Worm (Caenorhabditis elegans) whole organism, L1 larva: ENCODE measurements around the gene madf-4.

Source experiments
- F16B12.6 ChIP-seq: fragments of 150-350 bp; optimal IDR thresholded peaks from 2 replicates; lab custom pipeline; 2014; ENCODE audit warnings: missing biosample characterization, missing genetic modification characterization
- aly-2 ChIP-seq: fragments of 150-350 bp; optimal IDR thresholded peaks from 2 replicates; lab custom pipeline; 2014; ENCODE audit warnings: missing biosample characterization, missing genetic modification characterization
- ama-1 ChIP-seq: fragments of 150-350 bp; optimal IDR thresholded peaks from 2 replicates; lab custom pipeline; 2014
- elt-2 ChIP-seq: sonication (generic microtip); optimal IDR thresholded peaks from 2 replicates; lab custom pipeline; 2016; ENCODE audit warnings: missing genetic modification characterization, mild to moderate bottlenecking, inconsistent platforms, missing compliant biosample characterization, missing genetic modification reagents
- lin-39 ChIP-seq: fragments of 150-350 bp; optimal IDR thresholded peaks from 2 replicates; lab custom pipeline; 2014; ENCODE audit warnings: missing biosample characterization, missing genetic modification reagents, missing genetic modification characterization
- mep-1 ChIP-seq: fragments of 150-350 bp; optimal IDR thresholded peaks from 2 replicates; lab custom pipeline; 2014; ENCODE audit warnings: missing biosample characterization, missing genetic modification characterization
- nhr-237 ChIP-seq: fragments of 150-350 bp; optimal IDR thresholded peaks from 2 replicates; lab custom pipeline; 2014; ENCODE audit warnings: missing biosample characterization, missing genetic modification characterization
- nhr-28 ChIP-seq: fragments of 150-350 bp; optimal IDR thresholded peaks from 2 replicates; lab custom pipeline; 2014; ENCODE audit warnings: missing biosample characterization, missing genetic modification characterization
- nhr-76 ChIP-seq: sonication (generic microtip); optimal IDR thresholded peaks from 2 replicates; lab custom pipeline; 2017; ENCODE audit warnings: missing biosample characterization, missing genetic modification characterization
- pag-3 ChIP-seq: sonication (generic microtip); optimal IDR thresholded peaks from 2 replicates; lab custom pipeline; 2017; ENCODE audit warnings: missing genetic modification characterization, mild to moderate bottlenecking, missing compliant biosample characterization, antibody characterized with exemption, borderline replicate concordance; ENCODE audit not compliant: insufficient read depth
- skn-1 ChIP-seq: fragments of 150-350 bp; optimal IDR thresholded peaks from 2 replicates; lab custom pipeline; 2014; ENCODE audit warnings: missing biosample characterization, missing genetic modification characterization
- xbp-1 ChIP-seq: sonication (generic microtip); optimal IDR thresholded peaks from 2 replicates; lab custom pipeline; 2016; ENCODE audit warnings: missing genetic modification characterization, missing compliant biosample characterization

- TF ChIP-seq nhr-76 (tag; lab: Kevin White, UChicago) (no peak), mep-1 (tag; lab: Kevin White, UChicago) (no peak), xbp-1 (tag; lab: Kevin White, UChicago) (no peak), ama-1 (lab: Kevin White, UChicago) (no peak), pag-3 (tag; lab: Kevin White, UChicago) (no peak), elt-2 (tag; lab: Kevin White, UChicago) (no peak), F16B12.6 (tag; lab: Kevin White, UChicago) (no peak), aly-2 (tag; lab: Kevin White, UChicago) (no peak), nhr-237 (tag; lab: Kevin White, UChicago) (no peak), nhr-28 (tag; lab: Kevin White, UChicago) (no peak), lin-39 (tag; lab: Kevin White, UChicago) (no peak), skn-1 (no peak)
These were observed 14.9 kb upstream of the madf-4 start for ce11 chrV:9977211-9977610.
